Worm (Caenorhabditis elegans) whole organism, L2 larva: ENCODE data around the gene C56C10.6.

Experiments
- C34F6.9 ChIP-seq: fragments of 150-350 bp; optimal IDR thresholded peaks from 2 replicates; lab custom pipeline; 2014; ENCODE audit warnings: missing biosample characterization, missing genetic modification characterization
- F13H6.1 ChIP-seq: sonication (generic microtip); optimal IDR thresholded peaks from 2 replicates; lab custom pipeline; 2016; ENCODE audit warnings: missing genetic modification characterization, missing compliant biosample characterization
- R02D3.7 ChIP-seq: fragments of 150-350 bp; optimal IDR thresholded peaks from 2 replicates; lab custom pipeline; 2014; ENCODE audit warnings: missing biosample characterization, missing genetic modification characterization
- Y55F3AM.14 ChIP-seq: fragments of 200-800 bp; sonication (Bioruptor generic); optimal IDR thresholded peaks from 2 replicates; lab custom pipeline; 2018; ENCODE audit warnings: mild to moderate bottlenecking, missing genetic modification characterization, missing compliant biosample characterization
- ZK546.5 ChIP-seq: sonication (generic microtip); optimal IDR thresholded peaks from 2 replicates; lab custom pipeline; 2017; ENCODE audit warnings: missing biosample characterization, missing genetic modification characterization
- alr-1 ChIP-seq: fragments of 150-350 bp; optimal IDR thresholded peaks from 2 replicates; lab custom pipeline; 2014; ENCODE audit warnings: missing biosample characterization, missing genetic modification characterization
- ama-1 ChIP-seq: fragments of 150-350 bp; optimal IDR thresholded peaks from 2 replicates; lab custom pipeline; 2018; ENCODE audit warnings: inconsistent platforms
- ceh-16 ChIP-seq: fragments of 150-350 bp; optimal IDR thresholded peaks from 2 replicates; lab custom pipeline; 2014; ENCODE audit warnings: missing biosample characterization, missing genetic modification characterization
- crh-2 ChIP-seq: sonication (generic microtip); optimal IDR thresholded peaks from 2 replicates; lab custom pipeline; 2017; ENCODE audit warnings: missing biosample characterization, missing genetic modification characterization
- egl-27 ChIP-seq: sonication (generic microtip); optimal IDR thresholded peaks from 3 replicates; lab custom pipeline; 2017; ENCODE audit warnings: missing biosample characterization, missing genetic modification reagents, missing genetic modification characterization
- elt-1 ChIP-seq: fragments of 150-350 bp; optimal IDR thresholded peaks from 2 replicates; lab custom pipeline; 2014; ENCODE audit warnings: missing biosample characterization, missing genetic modification characterization
- elt-3 ChIP-seq: sonication (generic microtip); optimal IDR thresholded peaks from 2 replicates; lab custom pipeline; 2017; ENCODE audit warnings: missing biosample characterization, missing genetic modification characterization
- fos-1 ChIP-seq: fragments of 150-350 bp; optimal IDR thresholded peaks from 2 replicates; lab custom pipeline; 2014; ENCODE audit warnings: missing biosample characterization, missing genetic modification characterization
- lin-11 ChIP-seq: fragments of 150-350 bp; sonication (generic microtip); optimal IDR thresholded peaks from 2 replicates; lab custom pipeline; 2014; ENCODE audit warnings: missing biosample characterization, missing genetic modification characterization, inconsistent platforms, mixed read lengths
- lin-39 ChIP-seq: fragments of 150-350 bp; optimal IDR thresholded peaks from 2 replicates; lab custom pipeline; 2014; ENCODE audit warnings: missing biosample characterization, missing genetic modification reagents, missing genetic modification characterization
- lsy-2 ChIP-seq, 2 experiments: fragments of 150-350 bp in 1 of 2; sonication (generic microtip) in 1 of 2; optimal IDR thresholded peaks; 2 replicates each; lab custom pipeline; 2014 to 2017; ENCODE audit warnings: missing biosample characterization in 2 of 2, missing genetic modification characterization in 2 of 2
- mab-5 ChIP-seq: fragments of 150-350 bp; optimal IDR thresholded peaks from 2 replicates; lab custom pipeline; 2014; ENCODE audit warnings: missing biosample characterization, missing genetic modification characterization
- mdl-1 ChIP-seq, 2 experiments: fragments of 150-350 bp in 1 of 2; sonication (generic microtip) in 1 of 2; optimal IDR thresholded peaks; 2 replicates each; lab custom pipeline; 2017; ENCODE audit warnings: missing biosample characterization in 2 of 2, missing genetic modification characterization in 2 of 2
- nhr-10 ChIP-seq: sonication (generic microtip); optimal IDR thresholded peaks from 2 replicates; lab custom pipeline; 2017; ENCODE audit warnings: missing biosample characterization, missing genetic modification characterization
- nhr-11 ChIP-seq: fragments of 150-350 bp; optimal IDR thresholded peaks from 2 replicates; lab custom pipeline; 2014; ENCODE audit warnings: missing biosample characterization, missing genetic modification characterization
- nhr-12 ChIP-seq: fragments of 150-350 bp; optimal IDR thresholded peaks from 2 replicates; lab custom pipeline; 2014; ENCODE audit warnings: missing biosample characterization, missing genetic modification characterization
- nhr-129 ChIP-seq: fragments of 150-350 bp; optimal IDR thresholded peaks from 2 replicates; lab custom pipeline; 2014; ENCODE audit warnings: missing biosample characterization, missing genetic modification characterization
- nhr-21 ChIP-seq: fragments of 150-350 bp; optimal IDR thresholded peaks from 2 replicates; lab custom pipeline; 2014; ENCODE audit warnings: missing biosample characterization, missing genetic modification characterization
- nhr-25 ChIP-seq: fragments of 150-350 bp; sonication (generic microtip); optimal IDR thresholded peaks from 3 replicates; lab custom pipeline; 2014; ENCODE audit warnings: missing biosample characterization, missing genetic modification characterization
- nhr-6 ChIP-seq: fragments of 150-350 bp; optimal IDR thresholded peaks from 2 replicates; lab custom pipeline; 2014; ENCODE audit warnings: missing biosample characterization, missing genetic modification characterization
- nhr-77 ChIP-seq: fragments of 150-350 bp; optimal IDR thresholded peaks from 2 replicates; lab custom pipeline; 2014; ENCODE audit warnings: missing biosample characterization, missing genetic modification characterization
- peb-1 ChIP-seq: fragments of 150-350 bp; optimal IDR thresholded peaks from 2 replicates; lab custom pipeline; 2014; ENCODE audit warnings: missing biosample characterization, missing genetic modification characterization
- sem-4 ChIP-seq: fragments of 150-350 bp; optimal IDR thresholded peaks from 2 replicates; lab custom pipeline; 2014; ENCODE audit warnings: missing biosample characterization, missing genetic modification reagents, missing genetic modification characterization
- sma-3 ChIP-seq: sonication (generic microtip); optimal IDR thresholded peaks from 2 replicates; lab custom pipeline; 2016; ENCODE audit warnings: missing genetic modification reagents, missing genetic modification characterization, missing compliant biosample characterization
- sma-9 ChIP-seq, 2 experiments: fragments of 150-350 bp in 1 of 2; sonication (generic microtip) in 1 of 2; optimal IDR thresholded peaks; 2 replicates each; lab custom pipeline; 2014 to 2016; ENCODE audit warnings: missing genetic modification characterization in 2 of 2, mild to moderate bottlenecking in 1 of 2, missing biosample characterization in 1 of 2, missing compliant biosample characterization in 1 of 2, missing genetic modification reagents in 1 of 2, moderate library complexity in 1 of 2
- unc-39 ChIP-seq: fragments of 150-350 bp; optimal IDR thresholded peaks from 2 replicates; lab custom pipeline; 2014; ENCODE audit warnings: missing biosample characterization, missing genetic modification characterization
- unc-62 ChIP-seq: fragments of 150-350 bp; optimal IDR thresholded peaks from 2 replicates; lab custom pipeline; 2014; ENCODE audit warnings: missing biosample characterization, missing genetic modification reagents, missing genetic modification characterization
- zag-1 ChIP-seq: fragments of 150-350 bp; optimal IDR thresholded peaks from 2 replicates; lab custom pipeline; 2014; ENCODE audit warnings: missing biosample characterization, missing genetic modification characterization
- ztf-1 ChIP-seq: fragments of 200-800 bp; sonication (Bioruptor generic); conservative IDR thresholded peaks from 2 replicates; pipeline ENCODE4 v1.3.6; 2022; ENCODE audit warnings: missing genetic modification characterization, missing compliant biosample characterization
- ztf-11 ChIP-seq: sonication (generic microtip); optimal IDR thresholded peaks from 2 replicates; lab custom pipeline; 2017; ENCODE audit warnings: missing biosample characterization, missing genetic modification characterization
- ztf-4 ChIP-seq: fragments of 150-350 bp; optimal IDR thresholded peaks from 2 replicates; lab custom pipeline; 2014; ENCODE audit warnings: missing biosample characterization, missing genetic modification characterization

C56C10.6 gene

DNA sequence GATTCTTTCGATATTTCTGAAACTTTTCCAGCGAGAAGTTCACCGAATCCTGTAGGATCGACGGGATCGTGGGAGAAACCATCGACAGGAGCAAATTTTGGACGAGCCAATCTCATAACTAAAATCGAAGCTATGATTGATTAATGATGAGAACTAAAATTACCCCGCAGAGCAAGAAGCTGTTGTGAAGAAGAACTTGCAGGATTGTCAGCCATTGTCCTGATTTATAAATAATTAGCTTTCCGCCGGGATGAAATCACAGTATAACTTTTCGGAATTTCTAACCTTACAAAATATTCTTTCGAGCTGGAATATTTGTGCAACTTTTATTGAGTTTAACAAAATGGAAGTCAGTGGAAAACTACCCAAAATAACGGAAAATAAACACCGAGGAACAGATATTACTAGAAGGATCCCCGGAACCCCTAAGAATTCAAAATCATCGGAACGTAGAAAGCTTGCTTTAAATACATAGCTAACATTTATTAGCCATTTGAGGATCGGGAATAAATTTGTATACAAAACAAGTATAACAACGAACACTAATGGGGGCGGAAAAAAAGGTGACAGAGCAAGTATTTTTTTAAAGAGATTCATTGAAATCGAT lies 6.2 kb upstream of the C56C10.6 start, which contains the start of gene C56C10.7:
Gene C56C10.7 (minus strand): TSS at position 312 of the 607 bp plus-strand sequence.
- peak; percentile 40 for TF ChIP-seq ama-1 (lab: Kevin White, UChicago)
- TF ChIP-seq sma-3 (GFP tag; lab: Kevin White, UChicago): peak; percentile 33
- TF ChIP-seq egl-27 (tag; lab: Kevin White, UChicago): no peak
- TF ChIP-seq lsy-2 (tag; optimal IDR thresholded peaks at IDR 0.05; lab: Kevin White, UChicago): peak; percentile 25 to 50
- TF ChIP-seq sma-9 (GFP tag; optimal IDR thresholded peaks at IDR 0.05; lab: Kevin White, UChicago): peak; percentile 27
- TF ChIP-seq sma-9 (tag; optimal IDR thresholded peaks at IDR 0.05; lab: Kevin White, UChicago): no peak
- TF ChIP-seq mdl-1 (tag; optimal IDR thresholded peaks at IDR 0.05; lab: Kevin White, UChicago): no peak
- TF ChIP-seq ceh-16: no peak
- peak; percentile 51 for TF ChIP-seq crh-2 (tag; lab: Kevin White, UChicago)
- peak; percentile 69 for TF ChIP-seq ztf-4

- TF ChIP-seq ztf-11 (tag; lab: Kevin White, UChicago) (no peak), zag-1 (tag; lab: Kevin White, UChicago) (no peak), elt-3 (tag; lab: Kevin White, UChicago) (no peak), nhr-21 (tag; lab: Kevin White, UChicago) (no peak), crh-2 (tag; lab: Kevin White, UChicago) (no peak), nhr-12 (no peak), R02D3.7 (tag; lab: Kevin White, UChicago) (no peak)
These were observed 1.6 kb upstream of the C56C10.6 start, which contains the start of gene C56C10.4 for ce11 chrII:6582758-6583157. C56C10.4 (plus strand) TSS chrII:6583058.

DNA sequence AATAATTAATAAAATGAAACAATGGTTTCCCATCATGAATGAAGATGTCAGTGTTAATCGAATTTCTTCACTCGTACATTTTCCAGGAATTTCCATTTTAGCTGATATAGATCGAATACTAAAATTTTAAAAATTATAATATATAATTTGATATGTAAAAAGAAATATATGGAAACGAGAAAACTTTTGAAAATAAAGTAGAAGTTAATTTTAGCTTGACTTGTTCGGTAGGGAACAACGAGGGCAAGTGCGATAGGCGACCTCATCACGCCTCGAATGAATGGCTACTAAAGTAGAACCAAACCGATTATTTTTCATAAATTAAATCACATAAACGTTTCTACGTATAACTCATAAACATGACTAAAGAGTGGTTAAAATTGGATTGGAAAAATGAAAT lies 2.8 kb downstream of the C56C10.6 start, which contains the start of gene sra-31:
Gene sra-31 (minus strand): TSS at position 101 of the 400 bp plus-strand sequence.
- TF ChIP-seq lin-11 (tag; lab: Kevin White, UChicago) (no peak), nhr-77 (tag; lab: Kevin White, UChicago) (no peak), nhr-6 (tag; lab: Kevin White, UChicago) (no peak)

DNA sequence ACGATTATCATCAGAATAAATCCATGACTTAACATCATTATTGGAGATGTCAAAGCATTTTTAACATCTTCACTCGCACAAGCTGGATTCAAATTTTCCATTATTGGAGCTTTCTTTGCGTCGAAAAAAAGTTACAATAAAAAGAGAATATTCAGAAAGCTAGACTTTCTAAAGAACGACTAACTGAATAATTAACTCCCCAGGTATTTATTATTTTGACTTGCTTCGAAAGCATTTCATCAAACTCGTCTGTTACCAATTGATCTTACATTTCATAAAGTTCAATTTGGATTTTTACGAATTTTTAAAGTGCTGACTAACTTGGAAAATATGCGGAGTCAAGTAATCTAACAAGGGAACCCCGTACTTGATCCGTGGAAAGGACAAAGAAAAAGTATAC lies 5.5 kb downstream of the C56C10.6 start, which contains the start of gene sra-29:
Gene sra-29 (minus strand): TSS at position 101 of the 400 bp plus-strand sequence.
- TF ChIP-seq peb-1 (tag; lab: Kevin White, UChicago) (no peak), alr-1 (no peak), nhr-11 (tag; lab: Kevin White, UChicago) (no peak), C34F6.9 (no peak), fos-1 (tag; lab: Kevin White, UChicago) (no peak), nhr-77 (tag; lab: Kevin White, UChicago) (no peak), egl-27 (tag; lab: Kevin White, UChicago) (no peak), unc-39 (tag; lab: Kevin White, UChicago) (no peak), nhr-25 (tag; lab: Kevin White, UChicago) (no peak), ztf-1 (GFP tag; lab: Robert Waterston, UW) (no peak), ZK546.5 (tag; lab: Kevin White, UChicago) (no peak), elt-1 (tag; lab: Kevin White, UChicago) (no peak), sem-4 (tag; lab: Kevin White, UChicago) (no peak), nhr-10 (tag; lab: Kevin White, UChicago) (no peak), unc-62 (GFP tag; lab: Kevin White, UChicago) (no peak)

DNA sequence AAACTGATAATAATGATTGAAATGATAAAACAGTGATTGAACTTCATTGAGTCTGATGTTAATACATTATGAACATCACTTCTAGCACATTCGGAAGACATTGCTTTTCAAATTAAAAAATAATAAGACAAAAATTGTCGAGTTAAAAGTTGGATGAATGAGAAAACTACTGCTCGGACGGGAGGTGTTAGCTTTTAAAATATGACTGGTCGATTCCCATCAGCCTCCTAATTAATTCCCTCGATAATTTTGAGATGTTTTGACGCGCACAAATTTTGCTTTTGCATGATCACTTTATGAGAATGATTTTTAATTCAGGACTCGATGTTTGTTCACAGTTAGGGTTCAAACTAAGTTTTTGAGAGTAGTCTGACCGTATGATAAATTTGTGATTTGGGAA lies 7.5 kb downstream of the C56C10.6 start, which contains the start of gene sra-28:
Gene sra-28 (minus strand): TSS at position 101 of the 400 bp plus-strand sequence.
- TF ChIP-seq F13H6.1 (tag; lab: Kevin White, UChicago) (no peak), sma-9 (GFP tag; optimal IDR thresholded peaks at IDR 0.05; lab: Kevin White, UChicago) (no peak), sma-9 (tag; optimal IDR thresholded peaks at IDR 0.05; lab: Kevin White, UChicago) (no peak), nhr-21 (tag; lab: Kevin White, UChicago) (no peak), Y55F3AM.14 (GFP tag; lab: Kevin White, UChicago) (no peak), fos-1 (tag; lab: Kevin White, UChicago) (no peak), nhr-77 (tag; lab: Kevin White, UChicago) (no peak), ama-1 (lab: Kevin White, UChicago) (no peak), elt-3 (tag; lab: Kevin White, UChicago) (no peak), nhr-129 (no peak), lin-39 (tag; lab: Kevin White, UChicago) (no peak), mab-5 (tag; lab: Kevin White, UChicago) (no peak), elt-1 (tag; lab: Kevin White, UChicago) (no peak)
